Fruit fly (Drosophila melanogaster) S2 (cell line): ENCODE measurements around the gene sv.

Experiments
- CG8478 ChIP-seq: fragments of >200 bp; optimal IDR thresholded peaks from 2 replicates; lab custom pipeline; 2018
- CTCF ChIP-seq, 2 experiments: fragments of >200 bp; optimal IDR thresholded peaks; 2 replicates each; lab custom pipeline; 2018

sv gene

DNA sequence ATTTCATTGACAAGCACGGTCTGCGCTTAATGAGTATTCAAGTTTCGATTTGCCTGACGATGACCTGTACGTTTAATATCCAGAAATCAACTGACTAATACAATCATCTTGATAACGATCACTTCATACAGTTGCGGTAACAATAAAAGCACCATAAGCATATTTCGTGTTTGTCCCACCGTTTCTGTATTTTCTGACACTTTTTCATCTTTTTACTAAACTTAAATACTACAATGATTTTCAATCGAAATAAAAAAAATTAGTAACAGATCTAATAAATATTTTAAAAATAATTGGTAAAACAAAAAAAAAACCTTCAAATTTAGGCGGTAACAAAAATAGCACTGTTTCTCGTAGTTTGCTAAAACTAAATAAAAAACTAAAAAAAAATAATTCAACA lies 73.5 kb downstream of the sv start, which contains the start of gene CG32017:
TSS of gene CG32017 (minus strand) at position 101 of the 400 bp plus-strand sequence.
- TF ChIP-seq CTCF (optimal IDR thresholded peaks at IDR 0.05; lab: Kevin White, UChicago) (no peak), CG8478 (lab: Kevin White, UChicago) (no peak)
